Worm (Caenorhabditis elegans) whole organism, L1 larva: ENCODE measurements around the gene B0454.8.

ENCODE experiments used
- F16B12.6 ChIP-seq: fragments of 150-350 bp; optimal IDR thresholded peaks from 2 replicates; lab custom pipeline; 2014; ENCODE audit warnings: missing biosample characterization, missing genetic modification characterization
- ama-1 ChIP-seq: fragments of 150-350 bp; optimal IDR thresholded peaks from 2 replicates; lab custom pipeline; 2014
- ces-1 ChIP-seq: fragments of 150-350 bp; optimal IDR thresholded peaks from 2 replicates; lab custom pipeline; 2014; ENCODE audit warnings: missing biosample characterization, missing genetic modification reagents, missing genetic modification characterization
- unc-62 ChIP-seq: fragments of 150-350 bp; optimal IDR thresholded peaks from 2 replicates; lab custom pipeline; 2014; ENCODE audit warnings: missing biosample characterization, missing genetic modification reagents, missing genetic modification characterization
- ztf-11 ChIP-seq, 2 experiments: sonication (generic microtip); optimal IDR thresholded peaks; 2 replicates each; lab custom pipeline; 2016 to 2017; ENCODE audit warnings: missing genetic modification characterization in 2 of 2, missing biosample characterization in 1 of 2, missing compliant biosample characterization in 1 of 2

- no peak for TF ChIP-seq ztf-11 (tag; optimal IDR thresholded peaks at IDR 0.05; lab: Kevin White, UChicago)
- no peak for TF ChIP-seq unc-62 (GFP tag; lab: Kevin White, UChicago)
- TF ChIP-seq ama-1, result no peak
- TF ChIP-seq ces-1 (GFP tag; lab: Kevin White, UChicago), result no peak
- no peak for TF ChIP-seq F16B12.6
Observed at ce11 chrII:3071012-3071749, 27.9 kb upstream of the B0454.8 start, which contains the start of gene Y25C1A.7.
